Fruit fly (Drosophila melanogaster) whole organism, wandering third instar larva: ENCODE results near the gene CG8003.

Experiments used
- CG9705 ChIP-seq: fragments of 200-800 bp; sonication (Bioruptor generic); optimal IDR thresholded peaks from 2 replicates; lab custom pipeline; 2018; ENCODE audit warnings: missing biosample characterization, mild to moderate bottlenecking, missing genetic modification characterization
- Hnf4 ChIP-seq: fragments of 200-800 bp; sonication (Bioruptor generic); optimal IDR thresholded peaks from 2 replicates; lab custom pipeline; 2016; ENCODE audit warnings: missing biosample characterization, mild to moderate bottlenecking, missing genetic modification characterization
- N ChIP-seq: fragments of >200 bp; optimal IDR thresholded peaks from 2 replicates; lab custom pipeline; 2018; ENCODE audit warnings: missing biosample characterization, missing external identifiers, missing genetic modification characterization
- h ChIP-seq: fragments of 200-800 bp; sonication (Bioruptor generic); optimal IDR thresholded peaks from 3 replicates; lab custom pipeline; 2016; ENCODE audit warnings: missing biosample characterization, mild to moderate bottlenecking, missing genetic modification characterization
- lola ChIP-seq: fragments of >200 bp; optimal IDR thresholded peaks from 2 replicates; lab custom pipeline; 2017; ENCODE audit warnings: missing biosample characterization, missing genetic modification characterization
- psq ChIP-seq: fragments of 200-800 bp; sonication (Bioruptor generic); optimal IDR thresholded peaks from 3 replicates; lab custom pipeline; 2017; ENCODE audit warnings: missing biosample characterization, mild to moderate bottlenecking, missing genetic modification characterization, moderate library complexity
- usp ChIP-seq: fragments of >200 bp; optimal IDR thresholded peaks from 2 replicates; lab custom pipeline; 2017; ENCODE audit warnings: missing biosample characterization, missing genetic modification characterization

dm6 chr3L:10682725-10683367 is 21.6 kb downstream of the CG8003 start:
- TF ChIP-seq psq, result peak; percentile 97
- no peak for TF ChIP-seq usp (GFP tag; lab: Kevin White, UChicago)
- no peak for TF ChIP-seq N (GFP tag; lab: Kevin White, UChicago)
- TF ChIP-seq Hnf4 (GFP tag; lab: Kevin White, UChicago), result peak; percentile 81
- peak; percentile 96 for TF ChIP-seq h
- TF ChIP-seq lola (GFP tag; lab: Kevin White, UChicago), result no peak
- TF ChIP-seq CG9705 (GFP tag; lab: Kevin White, UChicago), result peak; percentile 93
